Worm (Caenorhabditis elegans): ENCODE results near the gene F47B7.5.

Gene F47B7.5

DNA sequence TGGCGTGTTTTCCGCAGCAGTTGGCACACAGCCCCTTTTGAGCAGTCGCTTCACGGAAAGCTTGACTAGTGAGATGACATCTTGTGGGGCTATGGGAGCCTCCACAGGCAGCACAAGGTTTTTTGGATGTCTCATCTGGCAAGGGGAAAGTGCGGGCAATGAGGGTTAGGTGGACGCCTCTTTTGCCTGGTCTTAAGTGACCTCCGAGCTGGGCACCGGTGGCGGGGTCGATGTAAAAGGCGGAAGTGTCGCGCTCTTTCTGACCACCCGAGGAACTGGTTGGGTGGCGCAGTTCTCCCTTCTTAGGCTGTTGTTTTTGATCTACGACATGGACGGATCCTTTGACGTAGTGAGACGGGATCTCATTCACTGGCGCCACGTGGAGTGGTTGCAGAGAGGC, 17.2 kb downstream of the F47B7.5 start:
- TF ChIP-seq hlh-17 (GFP tag; optimal IDR thresholded peaks at IDR 0.05; ENCODE audit: borderline replicate concordance) (no peak), mab-9 (GFP tag; IDR thresholded peaks at IDR 0.05) (no peak), sup-37 (GFP tag; optimal IDR thresholded peaks at IDR 0.05) (no peak), lsy-2 (tag; optimal IDR thresholded peaks at IDR 0.05) (no peak), nhr-28 (tag; optimal IDR thresholded peaks at IDR 0.05) (no peak), hlh-4 (tag; optimal IDR thresholded peaks at IDR 0.05) (no peak), snpc-4 (tag; optimal IDR thresholded peaks at IDR 0.05) (no peak), ceh-82 (tag; optimal IDR thresholded peaks at IDR 0.05) (no peak), C34B4.2 (tag; optimal IDR thresholded peaks at IDR 0.05) (no peak), vab-15 (tag; optimal IDR thresholded peaks at IDR 0.05) (no peak), pax-3 (tag; optimal IDR thresholded peaks at IDR 0.05) (no peak), jun-1 (tag; optimal IDR thresholded peaks at IDR 0.05) (no peak), grh-1 (GFP tag; IDR thresholded peaks at IDR 0.05) (no peak), ets-5 (GFP tag; IDR thresholded peaks at IDR 0.05) (no peak), ces-1 (GFP tag; optimal IDR thresholded peaks at IDR 0.05) (no peak), nhr-84 (tag; optimal IDR thresholded peaks at IDR 0.05) (no peak), nhr-71 (tag; optimal IDR thresholded peaks at IDR 0.05) (no peak), fkh-8 (tag; optimal IDR thresholded peaks at IDR 0.05) (no peak)

DNA sequence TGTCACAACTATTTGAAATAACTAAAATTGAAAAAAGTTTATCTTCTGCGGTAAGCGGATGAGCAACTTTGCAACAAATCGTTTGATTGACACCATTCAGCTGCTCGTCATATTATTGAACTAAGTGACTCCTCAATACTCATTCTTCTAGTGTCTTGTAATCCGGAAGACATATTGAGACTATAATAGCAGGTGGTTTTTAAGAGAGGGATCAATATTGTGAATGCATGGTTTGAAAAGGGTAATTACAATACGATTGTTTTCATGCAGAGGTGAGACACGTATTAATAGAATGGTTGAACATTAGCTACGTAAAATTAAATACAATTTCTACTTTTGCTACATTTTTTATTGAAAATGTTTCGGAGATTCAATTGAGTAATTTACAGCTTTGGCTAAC, 25.4 kb downstream of the F47B7.5 start:
- TF ChIP-seq nhr-20 (tag; optimal IDR thresholded peaks at IDR 0.05) (no peak), ceh-8 (GFP tag; optimal IDR thresholded peaks at IDR 0.05) (no peak), fkh-8 (tag; optimal IDR thresholded peaks at IDR 0.05) (no peak), ceh-82 (tag; optimal IDR thresholded peaks at IDR 0.05) (no peak), ets-5 (GFP tag; IDR thresholded peaks at IDR 0.05) (no peak), C34B4.2 (tag; optimal IDR thresholded peaks at IDR 0.05) (no peak), pax-3 (tag; optimal IDR thresholded peaks at IDR 0.05) (no peak), nhr-11 (tag; optimal IDR thresholded peaks at IDR 0.05) (no peak), ceh-63 (GFP tag; optimal IDR thresholded peaks at IDR 0.05) (no peak), efl-3 (GFP tag; optimal IDR thresholded peaks at IDR 0.05) (no peak), C16A3.4 (tag; optimal IDR thresholded peaks at IDR 0.05) (no peak), mab-9 (GFP tag; IDR thresholded peaks at IDR 0.05) (no peak), lin-15B (tag; optimal IDR thresholded peaks at IDR 0.05) (no peak), Y116A8C.19 (tag; optimal IDR thresholded peaks at IDR 0.05; ENCODE audit: borderline replicate concordance) (no peak)

DNA sequence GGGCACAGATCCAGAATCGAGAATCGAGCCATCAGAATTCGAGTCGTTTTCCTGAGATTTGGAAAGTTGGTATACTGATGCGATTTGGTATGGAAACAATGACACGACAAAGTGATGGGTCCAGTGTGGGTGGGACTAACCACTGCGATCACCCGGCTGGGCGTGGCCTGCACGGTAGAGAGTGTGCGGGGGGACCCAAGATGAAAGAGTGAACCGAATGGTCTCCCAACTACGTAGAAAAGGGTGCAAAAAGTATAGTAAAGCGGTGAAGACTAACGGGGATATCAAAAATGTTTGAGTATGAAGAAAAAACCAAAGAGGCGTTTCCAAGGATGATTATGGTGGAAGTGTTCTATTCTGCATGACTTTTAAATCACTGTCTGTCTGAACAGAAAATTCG, 26.4 kb downstream of the F47B7.5 start, which contains the start of gene fkh-2:
fkh-2 (minus strand) TSS at position 101 of the 400 bp plus-strand sequence.
- no peak for TF ChIP-seq sup-37 (GFP tag; optimal IDR thresholded peaks at IDR 0.05)
- no peak for TF ChIP-seq elt-3 (tag; optimal IDR thresholded peaks at IDR 0.05)
- TF ChIP-seq aha-1 (tag; optimal IDR thresholded peaks at IDR 0.05), result no peak
- TF ChIP-seq swsn-7 (tag; optimal IDR thresholded peaks at IDR 0.05), result no peak
- no peak for TF ChIP-seq mab-9 (GFP tag; IDR thresholded peaks at IDR 0.05)
- TF ChIP-seq ztf-11 (tag; optimal IDR thresholded peaks at IDR 0.05), result no peak
- no peak for TF ChIP-seq alr-1 (tag; optimal IDR thresholded peaks at IDR 0.05; ENCODE audit: borderline replicate concordance)
- no peak for TF ChIP-seq lin-15B (tag; optimal IDR thresholded peaks at IDR 0.05)

DNA sequence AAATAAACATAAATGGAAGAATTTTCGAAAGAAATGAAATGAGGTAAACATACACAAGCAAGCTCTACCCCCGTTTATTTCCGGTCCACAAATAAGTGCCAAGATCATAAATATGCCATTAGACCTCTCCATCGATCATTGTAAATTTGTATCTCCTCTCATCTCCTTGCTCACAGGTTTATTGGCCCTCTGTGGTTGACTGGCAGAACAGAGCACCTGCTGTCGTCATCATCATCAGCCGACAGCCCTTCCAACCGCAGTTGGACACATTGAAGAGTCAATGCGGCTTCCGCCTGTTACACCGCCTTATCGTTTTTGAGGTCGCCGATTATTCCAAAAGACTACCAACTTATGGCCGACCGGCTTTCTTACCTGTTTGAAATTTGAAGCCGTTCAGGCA, 30.0 kb downstream of the F47B7.5 start:
- TF ChIP-seq pax-3 (tag; optimal IDR thresholded peaks at IDR 0.05) (no peak), aha-1 (tag; optimal IDR thresholded peaks at IDR 0.05) (no peak), nhr-237 (tag; optimal IDR thresholded peaks at IDR 0.05) (no peak), dsc-1 (tag; optimal IDR thresholded peaks at IDR 0.05) (no peak)

DNA sequence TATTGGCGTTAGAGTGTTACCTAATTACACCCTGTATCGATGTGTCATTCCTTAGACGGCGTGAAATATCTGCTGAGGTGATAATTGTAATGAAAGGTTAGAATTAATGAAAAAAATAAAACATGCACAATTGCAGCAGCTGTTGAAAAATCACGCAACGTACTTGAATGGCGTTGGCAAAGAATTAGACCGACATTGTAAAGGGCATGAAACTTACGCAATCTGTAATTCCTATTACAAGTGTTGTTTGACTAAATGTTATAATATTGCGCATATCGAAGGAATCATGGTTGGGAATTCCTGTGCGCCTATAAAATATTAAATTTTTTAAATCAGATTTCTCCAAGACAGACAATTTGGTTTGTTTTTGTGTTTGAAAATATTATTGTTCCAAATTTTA, 34.9 kb downstream of the F47B7.5 start, which contains the start of gene tag-18:
tag-18 (minus strand) TSS at position 305 of the 400 bp plus-strand sequence.
- no peak for TF ChIP-seq mef-2 (tag; optimal IDR thresholded peaks at IDR 0.05)
